Worm (Caenorhabditis elegans) whole organism, early embryonic: ENCODE measurements around the gene srt-64.

Experiments
- F13C5.2 ChIP-seq: sonication (generic microtip); optimal IDR thresholded peaks from 2 replicates; lab custom pipeline; 2017; ENCODE audit warnings: mild to moderate bottlenecking, missing genetic modification characterization, inconsistent platforms, missing compliant biosample characterization
- ama-1 ChIP-seq: fragments of 150-350 bp; optimal IDR thresholded peaks from 2 replicates; lab custom pipeline; 2014
- ceh-36 ChIP-seq: sonication (generic microtip); optimal IDR thresholded peaks from 2 replicates; lab custom pipeline; 2016; ENCODE audit warnings: missing genetic modification characterization, inconsistent platforms, missing compliant biosample characterization
- hmg-4 ChIP-seq: fragments of 200-800 bp; sonication (Bioruptor generic); optimal IDR thresholded peaks from 2 replicates; lab custom pipeline; 2018; ENCODE audit warnings: mild to moderate bottlenecking, missing genetic modification characterization, missing compliant biosample characterization
- scrt-1 ChIP-seq: fragments of 200-800 bp; sonication (Bioruptor generic); IDR thresholded peaks from 2 replicates; pipeline ENCODE4 v1.3.6; 2022; ENCODE audit warnings: missing genetic modification characterization, missing compliant biosample characterization
- tra-4 ChIP-seq: sonication (generic microtip); optimal IDR thresholded peaks from 2 replicates; lab custom pipeline; 2017; ENCODE audit warnings: missing genetic modification characterization, missing compliant biosample characterization

DNA sequence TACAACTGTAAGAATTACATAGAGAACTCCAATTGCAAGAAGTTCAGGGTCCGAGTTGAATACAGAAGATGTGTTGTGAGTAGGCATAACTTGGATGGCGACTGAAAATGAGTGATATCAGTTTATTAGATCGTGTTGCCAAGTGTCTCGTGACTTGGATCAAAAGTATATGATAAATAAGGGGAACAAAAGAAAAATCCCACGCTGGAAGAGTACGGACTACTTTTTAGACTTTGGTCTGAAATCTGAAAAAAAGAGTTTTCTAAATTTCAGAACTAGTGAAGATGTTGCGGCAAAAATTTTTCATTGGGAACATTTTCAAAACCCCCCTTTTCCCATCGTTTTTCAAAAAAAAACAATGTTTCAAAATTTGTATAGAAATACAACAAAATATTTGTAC is at the start of gene srt-64:
- TF ChIP-seq F13C5.2 (tag; lab: Kevin White, UChicago) (no peak), ama-1 (lab: Kevin White, UChicago) (no peak), ceh-36 (tag; lab: Kevin White, UChicago) (no peak), hmg-4 (no peak), tra-4 (no peak), scrt-1 (GFP tag; lab: Robert Waterston, UW) (no peak)
